Fruit fly (Drosophila melanogaster) whole organism, embryonic: ENCODE results near the gene Art3.
A peak's percentile ranks its signal among the peaks of the same experiment; 100 is the strongest.

Source experiments
- Aef1 ChIP-seq: fragments of 200-800 bp; sonication (Bioruptor generic); IDR thresholded peaks from 3 replicates; pipeline ENCODE4 v1.3.6; 2022; ENCODE audit warnings: missing biosample characterization, missing genetic modification characterization
- Atf-2 ChIP-seq: fragments of 200-800 bp; sonication (Bioruptor generic); optimal IDR thresholded peaks from 2 replicates; lab custom pipeline; 2016; ENCODE audit warnings: missing biosample characterization, missing genetic modification characterization
- CG10979 ChIP-seq: fragments of 200-800 bp; sonication (Bioruptor generic); optimal IDR thresholded peaks from 2 replicates; lab custom pipeline; 2018; ENCODE audit warnings: missing biosample characterization, mild to moderate bottlenecking, missing genetic modification characterization, moderate library complexity
- CG11696 ChIP-seq: fragments of 200-800 bp; sonication (Bioruptor generic); IDR thresholded peaks from 2 replicates; pipeline ENCODE4 v1.3.6; 2022; ENCODE audit warnings: missing biosample characterization, missing genetic modification characterization
- CG1233 ChIP-seq: fragments of 200-800 bp; sonication (Bioruptor generic); optimal IDR thresholded peaks from 4 replicates; lab custom pipeline; 2018; ENCODE audit warnings: missing biosample characterization, mild to moderate bottlenecking, missing genetic modification characterization
- CG15073 ChIP-seq: fragments of 200-800 bp; sonication (Bioruptor generic); optimal IDR thresholded peaks from 2 replicates; lab custom pipeline; 2016; ENCODE audit warnings: missing biosample characterization, missing genetic modification characterization
- CG15514 ChIP-seq: fragments of 200-800 bp; sonication (Bioruptor generic); optimal IDR thresholded peaks from 3 replicates; lab custom pipeline; 2017; ENCODE audit warnings: missing biosample characterization, missing genetic modification characterization, mild to moderate bottlenecking, moderate library complexity, missing genetic modification reagents
- CG16813 ChIP-seq: fragments of 200-800 bp; sonication (Bioruptor generic); IDR thresholded peaks from 3 replicates; pipeline ENCODE4 v1.3.6; 2022; ENCODE audit warnings: missing biosample characterization, missing genetic modification characterization; ENCODE audit not compliant: partially characterized antibody
- CG16863 ChIP-seq: fragments of 200-800 bp; sonication (Bioruptor generic); optimal IDR thresholded peaks from 3 replicates; lab custom pipeline; 2016; ENCODE audit warnings: missing biosample characterization, missing genetic modification characterization
- CG2129 ChIP-seq: fragments of 200-800 bp; sonication (Bioruptor generic); IDR thresholded peaks from 2 replicates; pipeline ENCODE4 v1.3.6; 2022; ENCODE audit warnings: missing biosample characterization, missing genetic modification characterization; ENCODE audit not compliant: partially characterized antibody
- CG31365 ChIP-seq: fragments of 200-800 bp; sonication (Bioruptor generic); optimal IDR thresholded peaks from 2 replicates; lab custom pipeline; 2018; ENCODE audit warnings: missing biosample characterization, mild to moderate bottlenecking, missing genetic modification characterization
- CG6272 ChIP-seq: fragments of 200-800 bp; sonication (Bioruptor generic); IDR thresholded peaks from 2 replicates; pipeline ENCODE4 v1.3.6; 2022; ENCODE audit warnings: missing biosample characterization, missing genetic modification characterization
- CG6765 ChIP-seq: fragments of 200-800 bp; sonication (Bioruptor generic); optimal IDR thresholded peaks from 3 replicates; lab custom pipeline; 2017; ENCODE audit warnings: missing biosample characterization, mild to moderate bottlenecking, missing genetic modification characterization
- CG7839 ChIP-seq: fragments of 200-800 bp; sonication (Bioruptor generic); optimal IDR thresholded peaks from 3 replicates; lab custom pipeline; 2018; ENCODE audit warnings: missing biosample characterization, mild to moderate bottlenecking, missing genetic modification characterization, moderate library complexity
- CG9797 ChIP-seq: fragments of 200-800 bp; sonication (Bioruptor generic); optimal IDR thresholded peaks from 3 replicates; lab custom pipeline; 2018; ENCODE audit warnings: missing biosample characterization, mild to moderate bottlenecking, missing genetic modification characterization
- CG9876 ChIP-seq: fragments of 200-800 bp; sonication (Bioruptor generic); optimal IDR thresholded peaks from 2 replicates; lab custom pipeline; 2016; ENCODE audit warnings: missing biosample characterization, missing genetic modification characterization
- Chrac-16 ChIP-seq: fragments of 200-800 bp; sonication (Bioruptor generic); optimal IDR thresholded peaks from 3 replicates; lab custom pipeline; 2016; ENCODE audit warnings: missing biosample characterization, missing genetic modification characterization
- Dek ChIP-seq: fragments of 200-800 bp; sonication (Bioruptor generic); optimal IDR thresholded peaks from 3 replicates; lab custom pipeline; 2019; ENCODE audit warnings: missing biosample characterization, mild to moderate bottlenecking, missing genetic modification characterization, moderate library complexity
- Fer1 ChIP-seq: fragments of 200-800 bp; sonication (Bioruptor generic); optimal IDR thresholded peaks from 2 replicates; lab custom pipeline; 2017; ENCODE audit warnings: missing biosample characterization, mild to moderate bottlenecking, missing genetic modification characterization
- Fer2 ChIP-seq: fragments of 200-800 bp; sonication (Bioruptor generic); optimal IDR thresholded peaks from 2 replicates; lab custom pipeline; 2018; ENCODE audit warnings: missing biosample characterization, mild to moderate bottlenecking, missing genetic modification characterization, moderate library complexity
- HLH54F ChIP-seq: fragments of 200-800 bp; sonication (Bioruptor generic); optimal IDR thresholded peaks from 3 replicates; lab custom pipeline; 2016; ENCODE audit warnings: missing biosample characterization, missing genetic modification characterization
- HmgD ChIP-seq: fragments of 200-800 bp; sonication (Bioruptor generic); optimal IDR thresholded peaks from 3 replicates; lab custom pipeline; 2016; ENCODE audit warnings: missing biosample characterization, missing genetic modification characterization
- Hr3 ChIP-seq: fragments of 200-800 bp; sonication (Bioruptor generic); optimal IDR thresholded peaks from 3 replicates; lab custom pipeline; 2016; ENCODE audit warnings: missing biosample characterization, missing genetic modification characterization
- Hr78 ChIP-seq, 2 experiments: fragments of 200-800 bp in 1 of 2; fragments of >200 bp in 1 of 2; sonication (Bioruptor generic) in 1 of 2; optimal IDR thresholded peaks; 2 replicates each; lab custom pipeline; 2017 to 2019; ENCODE audit warnings: missing biosample characterization in 2 of 2, missing genetic modification characterization in 2 of 2, mild to moderate bottlenecking in 1 of 2, moderate library complexity in 1 of 2
- NK7.1 ChIP-seq: fragments of 200-800 bp; sonication (Bioruptor generic); optimal IDR thresholded peaks from 3 replicates; lab custom pipeline; 2016; ENCODE audit warnings: missing biosample characterization, missing genetic modification characterization
- Nf-YB ChIP-seq: fragments of 200-800 bp; sonication (Bioruptor generic); optimal IDR thresholded peaks from 3 replicates; lab custom pipeline; 2019; ENCODE audit warnings: missing biosample characterization, mild to moderate bottlenecking, missing genetic modification characterization, moderate library complexity
- Rx ChIP-seq: fragments of 200-800 bp; sonication (Bioruptor generic); IDR thresholded peaks from 2 replicates; pipeline ENCODE4 v1.3.6; 2022; ENCODE audit warnings: missing biosample characterization, missing genetic modification characterization
- Sox100B ChIP-seq: fragments of 200-800 bp; sonication (Bioruptor generic); optimal IDR thresholded peaks from 3 replicates; lab custom pipeline; 2018; ENCODE audit warnings: missing biosample characterization, mild to moderate bottlenecking, missing genetic modification characterization
- Stat92E ChIP-seq, 3 experiments: fragments of >200 bp in 2 of 3; fragments of 200-800 bp in 1 of 3; sonication (Bioruptor generic) in 1 of 3; optimal IDR thresholded peaks; 2 replicates each; lab custom pipeline; 2017 to 2019; ENCODE audit warnings: missing biosample characterization in 3 of 3, missing genetic modification characterization in 3 of 3, mild to moderate bottlenecking in 1 of 3, moderate library complexity in 1 of 3
- caup ChIP-seq: fragments of 200-800 bp; sonication (Bioruptor generic); optimal IDR thresholded peaks from 3 replicates; lab custom pipeline; 2017; ENCODE audit warnings: missing biosample characterization, mild to moderate bottlenecking, missing genetic modification characterization, moderate library complexity; ENCODE audit not compliant: severe bottlenecking
- crc ChIP-seq: fragments of 200-800 bp; sonication (Bioruptor generic); optimal IDR thresholded peaks from 2 replicates; lab custom pipeline; 2016; ENCODE audit warnings: missing biosample characterization, missing genetic modification characterization
- dm ChIP-seq: fragments of 200-800 bp; sonication (Bioruptor generic); optimal IDR thresholded peaks from 3 replicates; lab custom pipeline; 2016; ENCODE audit warnings: missing biosample characterization, missing genetic modification characterization
- dpn ChIP-seq, 2 experiments: fragments of 200-800 bp; sonication (Bioruptor generic); optimal IDR thresholded peaks; 3 replicates each; lab custom pipeline; 2016; ENCODE audit warnings: missing biosample characterization in 2 of 2, missing genetic modification characterization in 2 of 2
- fd102C ChIP-seq: fragments of 200-800 bp; sonication (Bioruptor generic); optimal IDR thresholded peaks from 2 replicates; lab custom pipeline; 2018; ENCODE audit warnings: missing biosample characterization, mild to moderate bottlenecking, missing genetic modification characterization, moderate library complexity
- fd64A ChIP-seq: fragments of 200-800 bp; sonication (Bioruptor generic); optimal IDR thresholded peaks from 3 replicates; lab custom pipeline; 2018; ENCODE audit warnings: missing biosample characterization, mild to moderate bottlenecking, missing genetic modification characterization
- gcm2 ChIP-seq: fragments of 200-800 bp; sonication (Bioruptor generic); optimal IDR thresholded peaks from 2 replicates; lab custom pipeline; 2016; ENCODE audit warnings: missing biosample characterization, missing genetic modification characterization
- gem ChIP-seq: fragments of 200-800 bp; sonication (Bioruptor generic); optimal IDR thresholded peaks from 2 replicates; lab custom pipeline; 2019; ENCODE audit warnings: missing biosample characterization, mild to moderate bottlenecking, missing genetic modification characterization, moderate library complexity
- gsb ChIP-seq: fragments of 200-800 bp; sonication (Bioruptor generic); IDR thresholded peaks from 2 replicates; pipeline ENCODE4 v1.3.6; 2022; ENCODE audit warnings: missing biosample characterization, missing genetic modification characterization
- knrl ChIP-seq: fragments of 200-800 bp; sonication (Bioruptor generic); IDR thresholded peaks from 3 replicates; pipeline ENCODE4 v1.3.6; 2022; ENCODE audit warnings: missing biosample characterization, missing genetic modification characterization; ENCODE audit not compliant: partially characterized antibody
- lilli ChIP-seq: fragments of 200-800 bp; sonication (Bioruptor generic); optimal IDR thresholded peaks from 3 replicates; lab custom pipeline; 2016; ENCODE audit warnings: missing biosample characterization, missing genetic modification characterization
- nmo ChIP-seq: fragments of 200-800 bp; sonication (Bioruptor generic); optimal IDR thresholded peaks from 2 replicates; lab custom pipeline; 2018; ENCODE audit warnings: missing biosample characterization, mild to moderate bottlenecking, missing genetic modification characterization, moderate library complexity
- salm ChIP-seq: fragments of 200-800 bp; sonication (Bioruptor generic); optimal IDR thresholded peaks from 2 replicates; lab custom pipeline; 2018; ENCODE audit warnings: missing biosample characterization, mild to moderate bottlenecking, missing genetic modification characterization
- schlank ChIP-seq: fragments of 200-800 bp; sonication (Bioruptor generic); optimal IDR thresholded peaks from 2 replicates; lab custom pipeline; 2018; ENCODE audit warnings: missing biosample characterization, mild to moderate bottlenecking, missing genetic modification characterization
- sd ChIP-seq: fragments of 200-800 bp; sonication (Bioruptor generic); optimal IDR thresholded peaks from 3 replicates; lab custom pipeline; 2018; ENCODE audit warnings: missing biosample characterization, mild to moderate bottlenecking, missing genetic modification characterization, moderate library complexity
- sens ChIP-seq: fragments of 200-800 bp; sonication (Bioruptor generic); peaks from one replicate; lab custom pipeline; 2016; ENCODE audit warnings: missing biosample characterization, missing genetic modification characterization
- sob ChIP-seq: fragments of 200-800 bp; sonication (Bioruptor generic); IDR thresholded peaks from 2 replicates; pipeline ENCODE4 v1.3.6; 2022; ENCODE audit warnings: missing biosample characterization, missing genetic modification characterization
- ssp ChIP-seq: fragments of 200-800 bp; sonication (Bioruptor generic); IDR thresholded peaks from 2 replicates; pipeline ENCODE4 v1.3.6; 2022; ENCODE audit warnings: missing biosample characterization, missing genetic modification characterization
- wdn ChIP-seq: fragments of 200-800 bp; sonication (Bioruptor generic); IDR thresholded peaks from 2 replicates; pipeline ENCODE4 v1.3.6; 2022; ENCODE audit warnings: missing biosample characterization, missing genetic modification characterization

The Art3 gene

dm6 chr3R:15208712-15209499 lies 20.3 kb downstream of the Art3 start, which contains the start of the genes Spn88Eb and Mau2 (continued):
- TF ChIP-seq Fer2 (peak; percentile 52), Fer1 (GFP tag; lab: Kevin White, UChicago) (peak; percentile 63), fd64A (GFP tag; lab: Kevin White, UChicago) (no peak), CG2129 (GFP tag; lab: Robert Waterston, UW) (no peak; the same call in 1 of the 2 replicates), NK7.1 (GFP tag; lab: Kevin White, UChicago) (no peak), dpn (GFP tag; optimal IDR thresholded peaks at IDR 0.05; lab: Kevin White, UChicago) (peak; percentile 70 to 76), lilli (GFP tag; lab: Kevin White, UChicago) (peak; percentile 73), knrl (GFP tag; lab: Robert Waterston, UW) (peak; percentile 82), CG6272 (GFP tag; lab: Robert Waterston, UW) (peak; percentile 75), CG9876 (peak; percentile 58), schlank (tag; lab: Kevin White, UChicago) (peak; percentile 7), CG31365 (no peak), ssp (GFP tag; lab: Robert Waterston, UW) (peak; percentile 82), sens (GFP tag; lab: Kevin White, UChicago) (peak; percentile 89), dm (GFP tag; lab: Kevin White, UChicago) (peak; percentile 49), Rx (peak; percentile 67), CG16813 (GFP tag; lab: Robert Waterston, UW) (peak; percentile 69), CG11696 (GFP tag; lab: Robert Waterston, UW) (no peak), gsb (peak; percentile 47; the same call in 1 of the 2 replicates), CG6765 (GFP tag; lab: Kevin White, UChicago) (no peak), Dek (tag; lab: Kevin White, UChicago) (peak; percentile 55), Chrac-16 (GFP tag; lab: Kevin White, UChicago) (peak; percentile 65), CG15514 (GFP tag; lab: Kevin White, UChicago) (peak; percentile 60), Nf-YB (no peak), Aef1 (peak; percentile 69), CG15073 (GFP tag; lab: Kevin White, UChicago) (no peak), Sox100B (GFP tag; lab: Kevin White, UChicago) (no peak), Hr3 (GFP tag; lab: Kevin White, UChicago) (peak; percentile 60), sob (GFP tag; lab: Robert Waterston, UW) (peak; percentile 94), CG9797 (GFP tag; lab: Kevin White, UChicago) (no peak), crc (GFP tag; lab: Kevin White, UChicago) (no peak), wdn (GFP tag; lab: Robert Waterston, UW) (peak; percentile 76), CG1233 (GFP tag; lab: Kevin White, UChicago) (peak; percentile 43), nmo (GFP tag; lab: Kevin White, UChicago) (peak; percentile 62), Stat92E (GFP tag; optimal IDR thresholded peaks at IDR 0.05; lab: Kevin White, UChicago) (no peak), CG10979 (tag; lab: Kevin White, UChicago) (peak; percentile 43), CG16863 (GFP tag; lab: Kevin White, UChicago) (peak; percentile 55), Atf-2 (no peak), CG7839 (no peak), caup (peak; percentile 67), fd102C (GFP tag; lab: Kevin White, UChicago) (peak; percentile 38), HLH54F (peak; percentile 64), Hr78 (GFP tag; optimal IDR thresholded peaks at IDR 0.05; lab: Kevin White, UChicago) (no peak), HmgD (GFP tag; lab: Kevin White, UChicago) (peak; percentile 64), gcm2 (GFP tag; lab: Kevin White, UChicago) (no peak), sd (tag; lab: Kevin White, UChicago) (no peak), salm (no peak), gem (no peak)
